Worm (Caenorhabditis elegans) whole organism, L1 larva: ENCODE data around the gene fbxb-53.

Source experiments
- C16A3.4 ChIP-seq: fragments of 150-350 bp; optimal IDR thresholded peaks from 2 replicates; lab custom pipeline; 2014; ENCODE audit warnings: missing biosample characterization, missing genetic modification characterization
- C34B4.2 ChIP-seq: sonication (generic microtip); optimal IDR thresholded peaks from 2 replicates; lab custom pipeline; 2017; ENCODE audit warnings: mild to moderate bottlenecking, missing genetic modification characterization, missing compliant biosample characterization
- F16B12.6 ChIP-seq: fragments of 150-350 bp; optimal IDR thresholded peaks from 2 replicates; lab custom pipeline; 2014; ENCODE audit warnings: missing biosample characterization, missing genetic modification characterization
- Y116A8C.19 ChIP-seq: sonication (generic microtip); optimal IDR thresholded peaks from 2 replicates; lab custom pipeline; 2016; ENCODE audit warnings: missing compliant biosample characterization, missing genetic modification characterization, borderline replicate concordance
- aha-1 ChIP-seq: fragments of 150-350 bp; optimal IDR thresholded peaks from 2 replicates; lab custom pipeline; 2014; ENCODE audit warnings: missing biosample characterization, missing genetic modification characterization
- ama-1 ChIP-seq: fragments of 150-350 bp; optimal IDR thresholded peaks from 2 replicates; lab custom pipeline; 2014
- ceh-63 ChIP-seq: fragments of 200-800 bp; sonication (Bioruptor generic); optimal IDR thresholded peaks from 2 replicates; lab custom pipeline; 2018; ENCODE audit warnings: mild to moderate bottlenecking, missing genetic modification characterization, missing compliant biosample characterization
- ces-1 ChIP-seq: fragments of 150-350 bp; optimal IDR thresholded peaks from 2 replicates; lab custom pipeline; 2014; ENCODE audit warnings: missing biosample characterization, missing genetic modification reagents, missing genetic modification characterization
- dpl-1 ChIP-seq, 3 experiments: fragments of 150-350 bp in 2 of 3; sonication (generic microtip) in 1 of 3; optimal IDR thresholded peaks; 2 replicates each; lab custom pipeline; 2014 to 2017; ENCODE audit warnings: missing biosample characterization in 3 of 3, missing genetic modification characterization in 3 of 3, missing genetic modification reagents in 3 of 3
- efl-1 ChIP-seq, 4 experiments: fragments of 150-350 bp; optimal IDR thresholded peaks in 3 of 4; peaks in 1 of 4; 1 replicate in 1 of 4; 2 replicates in 3 of 4; lab custom pipeline; 2014; ENCODE audit warnings: missing biosample characterization in 2 of 4, missing genetic modification characterization in 2 of 4, missing genetic modification reagents in 2 of 4
- egl-13 ChIP-seq: sonication (generic microtip); optimal IDR thresholded peaks from 2 replicates; lab custom pipeline; 2016; ENCODE audit warnings: missing genotype, missing genetic modification reagents, missing genetic modification characterization, missing compliant biosample characterization
- fkh-10 ChIP-seq: sonication (generic microtip); optimal IDR thresholded peaks from 2 replicates; lab custom pipeline; 2017; ENCODE audit warnings: missing biosample characterization, missing genetic modification reagents, missing genetic modification characterization
- fkh-4 ChIP-seq: sonication (generic microtip); optimal IDR thresholded peaks from 2 replicates; lab custom pipeline; 2016; ENCODE audit warnings: missing compliant biosample characterization, missing genetic modification characterization, borderline replicate concordance
- fkh-8 ChIP-seq: sonication (generic microtip); optimal IDR thresholded peaks from 2 replicates; lab custom pipeline; 2016; ENCODE audit warnings: mild to moderate bottlenecking, missing genetic modification characterization, missing compliant biosample characterization
- fos-1 ChIP-seq: fragments of 150-350 bp; optimal IDR thresholded peaks from 2 replicates; lab custom pipeline; 2014; ENCODE audit warnings: missing biosample characterization, missing genetic modification characterization
- grh-1 ChIP-seq: fragments of 200-800 bp; sonication (Bioruptor generic); IDR thresholded peaks from 2 replicates; pipeline ENCODE4 v1.3.6; 2022; ENCODE audit warnings: missing genetic modification reagents, missing genetic modification characterization, missing compliant biosample characterization
- hlh-4 ChIP-seq: sonication (generic microtip); optimal IDR thresholded peaks from 2 replicates; lab custom pipeline; 2016; ENCODE audit warnings: mild to moderate bottlenecking, missing genetic modification characterization, missing compliant biosample characterization
- hpl-2 ChIP-seq: fragments of 150-350 bp; optimal IDR thresholded peaks from 2 replicates; lab custom pipeline; 2014; ENCODE audit warnings: missing biosample characterization, missing genetic modification reagents, missing genetic modification characterization
- irx-1 ChIP-seq: sonication (generic microtip); optimal IDR thresholded peaks from 2 replicates; lab custom pipeline; 2016; ENCODE audit warnings: missing genetic modification characterization, missing compliant biosample characterization
- isw-1 ChIP-seq: fragments of 200-800 bp; sonication (Bioruptor generic); IDR thresholded peaks from 2 replicates; pipeline ENCODE4 v1.3.6; 2022; ENCODE audit warnings: missing genetic modification characterization, missing compliant biosample characterization
- lin-35 ChIP-seq, 2 experiments: fragments of 150-350 bp; optimal IDR thresholded peaks; 2 replicates each; lab custom pipeline; 2014; ENCODE audit warnings: missing biosample characterization in 2 of 2, missing genetic modification characterization in 2 of 2, missing genetic modification reagents in 2 of 2
- mab-9 ChIP-seq: fragments of 200-800 bp; sonication (Bioruptor generic); IDR thresholded peaks from 2 replicates; pipeline ENCODE4 v1.3.6; 2022; ENCODE audit warnings: missing genetic modification reagents, missing genetic modification characterization, missing compliant biosample characterization
- nhr-12 ChIP-seq: sonication (generic microtip); optimal IDR thresholded peaks from 2 replicates; lab custom pipeline; 2017; ENCODE audit warnings: missing biosample characterization, missing genetic modification characterization
- nhr-237 ChIP-seq: fragments of 150-350 bp; optimal IDR thresholded peaks from 2 replicates; lab custom pipeline; 2014; ENCODE audit warnings: missing biosample characterization, missing genetic modification characterization
- nhr-28 ChIP-seq: fragments of 150-350 bp; optimal IDR thresholded peaks from 2 replicates; lab custom pipeline; 2014; ENCODE audit warnings: missing biosample characterization, missing genetic modification characterization
- nhr-71 ChIP-seq: sonication (generic microtip); optimal IDR thresholded peaks from 2 replicates; lab custom pipeline; 2016; ENCODE audit warnings: mild to moderate bottlenecking, missing genetic modification characterization, moderate library complexity, missing compliant biosample characterization
- nhr-76 ChIP-seq: sonication (generic microtip); optimal IDR thresholded peaks from 2 replicates; lab custom pipeline; 2017; ENCODE audit warnings: missing biosample characterization, missing genetic modification characterization
- nhr-77 ChIP-seq: fragments of 150-350 bp; optimal IDR thresholded peaks from 2 replicates; lab custom pipeline; 2014; ENCODE audit warnings: missing biosample characterization, missing genetic modification characterization
- nhr-84 ChIP-seq: sonication (generic microtip); optimal IDR thresholded peaks from 2 replicates; lab custom pipeline; 2017; ENCODE audit warnings: missing biosample characterization, missing genetic modification characterization
- pag-3 ChIP-seq: sonication (generic microtip); optimal IDR thresholded peaks from 2 replicates; lab custom pipeline; 2017; ENCODE audit warnings: missing genetic modification characterization, mild to moderate bottlenecking, missing compliant biosample characterization, antibody characterized with exemption, borderline replicate concordance; ENCODE audit not compliant: insufficient read depth
- skn-1 ChIP-seq: fragments of 150-350 bp; optimal IDR thresholded peaks from 2 replicates; lab custom pipeline; 2014; ENCODE audit warnings: missing biosample characterization, missing genetic modification characterization
- snpc-4 ChIP-seq: fragments of 150-350 bp; optimal IDR thresholded peaks from 2 replicates; lab custom pipeline; 2014; ENCODE audit warnings: missing biosample characterization, missing genetic modification characterization
- unc-30 ChIP-seq: sonication (generic microtip); optimal IDR thresholded peaks from 2 replicates; lab custom pipeline; 2017; ENCODE audit warnings: missing biosample characterization, missing genetic modification characterization
- unc-86 ChIP-seq: sonication (generic microtip); optimal IDR thresholded peaks from 2 replicates; lab custom pipeline; 2016; ENCODE audit warnings: missing genetic modification characterization, missing compliant biosample characterization
- xbp-1 ChIP-seq: sonication (generic microtip); optimal IDR thresholded peaks from 2 replicates; lab custom pipeline; 2016; ENCODE audit warnings: missing genetic modification characterization, missing compliant biosample characterization
- ztf-11 ChIP-seq, 2 experiments: sonication (generic microtip); optimal IDR thresholded peaks; 2 replicates each; lab custom pipeline; 2016 to 2017; ENCODE audit warnings: missing genetic modification characterization in 2 of 2, missing biosample characterization in 1 of 2, missing compliant biosample characterization in 1 of 2
- ztf-4 ChIP-seq: fragments of 150-350 bp; optimal IDR thresholded peaks from 2 replicates; lab custom pipeline; 2014; ENCODE audit warnings: missing biosample characterization, missing genetic modification characterization

Gene fbxb-53

DNA sequence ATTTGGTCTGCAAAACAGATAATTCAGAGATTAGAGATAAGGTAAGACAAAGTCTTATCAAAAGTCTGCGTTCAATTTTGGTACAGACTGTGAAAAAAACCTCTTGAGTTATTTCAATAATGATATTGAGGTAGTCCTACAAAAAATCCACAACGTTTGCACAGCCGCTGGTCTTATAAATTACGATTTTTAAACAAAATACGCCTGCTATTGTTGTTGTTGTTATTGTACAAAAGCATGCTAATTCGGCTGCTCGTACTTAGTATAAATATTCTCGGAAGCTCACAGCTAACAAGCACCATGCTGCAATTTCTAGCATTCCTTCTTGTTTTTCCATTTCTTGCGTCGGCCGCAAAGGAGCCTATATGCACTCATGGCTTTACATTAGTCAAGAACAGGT lies 12.5 kb upstream of the fbxb-53 start, which contains the start of gene clec-19:
clec-19 (plus strand) TSS at position 301 of the 400 bp plus-strand sequence.
- TF ChIP-seq ztf-4 (tag; lab: Kevin White, UChicago) (no peak), C34B4.2 (tag; lab: Kevin White, UChicago) (no peak), nhr-28 (tag; lab: Kevin White, UChicago) (no peak), hpl-2 (no peak), ceh-63 (GFP tag; lab: Kevin White, UChicago) (no peak), nhr-237 (tag; lab: Kevin White, UChicago) (no peak), fkh-4 (tag; lab: Kevin White, UChicago) (no peak), ces-1 (GFP tag; lab: Kevin White, UChicago) (no peak), C16A3.4 (tag; lab: Kevin White, UChicago) (no peak), hlh-4 (tag; lab: Kevin White, UChicago) (no peak), fkh-8 (tag; lab: Kevin White, UChicago) (no peak), nhr-84 (tag; lab: Kevin White, UChicago) (no peak), unc-30 (no peak), lin-35 (GFP tag; optimal IDR thresholded peaks at IDR 0.05; lab: Kevin White, UChicago) (no peak), nhr-12 (tag; lab: Kevin White, UChicago) (no peak), xbp-1 (no peak), fkh-10 (GFP tag; lab: Kevin White, UChicago) (no peak)

DNA sequence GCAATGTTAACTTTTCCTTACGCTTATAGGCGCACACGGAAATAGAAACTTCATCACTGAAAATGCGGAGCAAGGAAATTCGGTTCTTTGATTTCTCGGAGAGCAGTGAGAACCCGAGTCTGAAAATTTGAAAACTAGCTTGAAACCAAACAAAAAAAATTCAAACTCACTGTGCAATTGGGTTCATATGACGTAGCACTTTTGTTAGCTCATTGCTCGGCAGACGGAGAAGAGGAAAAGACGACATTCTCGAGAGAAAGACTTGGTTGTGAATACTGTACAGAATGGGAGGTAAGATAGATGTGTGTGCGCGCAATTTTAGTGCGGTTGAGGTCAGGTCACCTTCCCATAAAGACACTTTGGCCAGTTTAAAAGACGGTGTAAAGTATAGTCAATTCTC lies 6.3 kb upstream of the fbxb-53 start, which contains the start of the genes F36H5.13 and F36H5.8:
F36H5.13 (minus strand) TSS at position 101 of the 400 bp plus-strand sequence.
F36H5.8 (minus strand) TSS at position 274 of the 400 bp plus-strand sequence.
- no peak for TF ChIP-seq snpc-4 (tag; lab: Kevin White, UChicago)
- no peak for TF ChIP-seq ztf-11 (tag; optimal IDR thresholded peaks at IDR 0.05; lab: Kevin White, UChicago)
- no peak for TF ChIP-seq aha-1 (tag; lab: Kevin White, UChicago)
- no peak for TF ChIP-seq ztf-4 (tag; lab: Kevin White, UChicago)
- TF ChIP-seq pag-3 = no peak
- no peak for TF ChIP-seq skn-1 (tag; lab: Kevin White, UChicago)
- TF ChIP-seq nhr-71 (tag; lab: Kevin White, UChicago) = no peak
- TF ChIP-seq nhr-77 (tag; lab: Kevin White, UChicago) = no peak
- no peak for TF ChIP-seq mab-9 (GFP tag; lab: Robert Waterston, UW)
- no peak for TF ChIP-seq C34B4.2 (tag; lab: Kevin White, UChicago)
- no peak for TF ChIP-seq Y116A8C.19
- no peak for TF ChIP-seq fkh-10 (GFP tag; lab: Kevin White, UChicago)
- no peak for TF ChIP-seq grh-1 (GFP tag; lab: Robert Waterston, UW)

DNA sequence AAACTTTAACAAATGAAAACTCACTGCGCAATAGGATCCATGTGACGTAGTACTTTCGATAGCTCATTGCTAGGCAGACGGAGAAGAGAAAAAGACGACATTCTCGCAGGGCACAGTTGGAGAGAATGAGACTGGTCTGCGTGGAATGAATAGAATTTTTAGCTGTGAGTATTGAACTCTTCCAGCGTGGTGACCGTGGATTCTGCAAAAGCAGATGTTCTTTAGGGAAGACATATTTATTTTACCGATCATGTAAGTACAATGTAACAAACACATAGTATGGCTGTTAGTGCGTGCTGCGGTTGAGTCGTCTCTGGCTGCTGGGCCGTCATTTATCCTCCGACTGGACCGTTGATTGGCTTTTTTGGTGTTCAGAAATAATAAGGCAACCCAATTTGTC lies 3.7 kb upstream of the fbxb-53 start, which contains the start of gene F36H5.9:
F36H5.9 (minus strand) TSS at position 101 of the 400 bp plus-strand sequence.
- TF ChIP-seq ama-1 (lab: Kevin White, UChicago) (no peak), isw-1 (GFP tag; lab: Robert Waterston, UW) (no peak), fkh-4 (tag; lab: Kevin White, UChicago) (no peak), dpl-1 (GFP tag; optimal IDR thresholded peaks at IDR 0.05; lab: Kevin White, UChicago) (no peak), egl-13 (tag; lab: Kevin White, UChicago) (no peak), fos-1 (tag; lab: Kevin White, UChicago) (no peak), xbp-1 (no peak)

DNA sequence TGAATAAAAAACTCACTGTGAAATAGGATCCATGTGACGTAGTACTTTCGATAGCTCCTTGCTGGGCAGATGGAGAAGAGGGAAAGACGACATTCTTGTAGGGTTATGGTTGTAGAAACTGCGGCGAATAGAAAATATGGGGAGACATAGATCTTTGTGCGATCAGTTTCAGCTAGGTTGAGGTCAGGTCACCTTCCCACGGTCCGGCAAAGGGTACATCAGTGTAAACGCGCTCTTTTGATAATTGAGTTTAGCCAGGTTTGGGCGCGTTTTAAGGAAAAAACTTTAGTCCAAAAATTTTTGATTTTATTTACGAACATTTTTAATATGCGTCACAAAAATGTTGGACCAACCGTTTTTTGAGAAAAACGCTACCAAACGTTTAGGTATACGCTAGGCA lies 610 bp upstream of the fbxb-53 start, which contains the start of gene F36H5.17:
F36H5.17 (minus strand) TSS at position 101 of the 400 bp plus-strand sequence.
- TF ChIP-seq nhr-76 (tag; lab: Kevin White, UChicago) (no peak), F16B12.6 (tag; lab: Kevin White, UChicago) (no peak), ztf-11 (tag; optimal IDR thresholded peaks at IDR 0.05; lab: Kevin White, UChicago) (no peak), nhr-12 (tag; lab: Kevin White, UChicago) (no peak), unc-86 (no peak), egl-13 (tag; lab: Kevin White, UChicago) (no peak), ztf-4 (tag; lab: Kevin White, UChicago) (no peak), hpl-2 (no peak), ceh-63 (GFP tag; lab: Kevin White, UChicago) (no peak), efl-1 (optimal IDR thresholded peaks at IDR 0.05; lab: Kevin White, UChicago) (no peak), efl-1 (GFP tag; optimal IDR thresholded peaks at IDR 0.05 in 1 of 2; lab: Kevin White, UChicago) (no peak), irx-1 (tag; lab: Kevin White, UChicago) (no peak), hlh-4 (tag; lab: Kevin White, UChicago) (no peak)
